Fruit fly (Drosophila melanogaster): ENCODE results near the gene CG3164.

dm6 chr2L:72752-73435, 57.7 kb downstream of the CG3164 start:
- no peak for TF ChIP-seq CG8478 (optimal IDR thresholded peaks at IDR 0.05)
- TF ChIP-seq CTCF (optimal IDR thresholded peaks at IDR 0.05): peak; percentile 59 to 62

All from S2 (cell line).